Worm (Caenorhabditis elegans) whole organism, mixed stage, embryonic: ENCODE results near the gene ndx-9.
"Not testable (repeated sequence)": the region's sequence is repeated elsewhere in the genome, so short reads cannot be mapped to it uniquely, and the experiment has no call there.

Experiments used
- M03D4.4 ChIP-seq: sonication (generic microtip); optimal IDR thresholded peaks from 2 replicates; lab custom pipeline; 2017; ENCODE audit warnings: mild to moderate bottlenecking, missing genetic modification characterization, missing compliant biosample characterization
- bed-3 ChIP-seq: fragments of 200-800 bp; sonication (Bioruptor generic); optimal IDR thresholded peaks from 3 replicates; lab custom pipeline; 2018; ENCODE audit warnings: mild to moderate bottlenecking, missing genetic modification characterization, moderate library complexity, missing compliant biosample characterization
- blmp-1 ChIP-seq: fragments of 150-350 bp; optimal IDR thresholded peaks from 2 replicates; lab custom pipeline; 2014; ENCODE audit warnings: missing biosample characterization, missing genetic modification characterization
- ceh-39 ChIP-seq: fragments of 150-350 bp; optimal IDR thresholded peaks from 2 replicates; lab custom pipeline; 2014; ENCODE audit warnings: missing biosample characterization, missing genetic modification characterization
- ceh-43 ChIP-seq: fragments of 200-800 bp; sonication (Bioruptor generic); optimal IDR thresholded peaks from 2 replicates; lab custom pipeline; 2018; ENCODE audit warnings: mild to moderate bottlenecking, missing genetic modification characterization, moderate library complexity, missing compliant biosample characterization
- ceh-83 ChIP-seq: fragments of 200-800 bp; sonication (Bioruptor generic); optimal IDR thresholded peaks from 2 replicates; lab custom pipeline; 2018; ENCODE audit warnings: mild to moderate bottlenecking, missing genetic modification characterization, missing compliant biosample characterization
- ces-1 ChIP-seq: fragments of 150-350 bp; optimal IDR thresholded peaks from 2 replicates; lab custom pipeline; 2014; ENCODE audit warnings: missing biosample characterization, missing genetic modification reagents, missing genetic modification characterization
- cnd-1 ChIP-seq: fragments of 200-800 bp; sonication (Bioruptor generic); optimal IDR thresholded peaks from 2 replicates; lab custom pipeline; 2018; ENCODE audit warnings: mild to moderate bottlenecking, missing genetic modification characterization, missing compliant biosample characterization
- elt-1 ChIP-seq: sonication (generic microtip); optimal IDR thresholded peaks from 2 replicates; lab custom pipeline; 2017; ENCODE audit warnings: missing genetic modification characterization, mild to moderate bottlenecking, missing compliant biosample characterization, antibody characterized with exemption, moderate library complexity, borderline replicate concordance; ENCODE audit not compliant: insufficient read depth
- elt-3 ChIP-seq: fragments of 150-350 bp; optimal IDR thresholded peaks from 2 replicates; lab custom pipeline; 2014; ENCODE audit warnings: missing biosample characterization, missing genetic modification characterization
- flh-1 ChIP-seq: fragments of 200-800 bp; sonication (Bioruptor generic); optimal IDR thresholded peaks from 2 replicates; lab custom pipeline; 2018; ENCODE audit warnings: mild to moderate bottlenecking, missing genetic modification characterization, moderate library complexity, missing compliant biosample characterization
- ham-2 ChIP-seq: fragments of 200-800 bp; sonication (Bioruptor generic); optimal IDR thresholded peaks from 2 replicates; lab custom pipeline; 2018; ENCODE audit warnings: mild to moderate bottlenecking, missing genetic modification characterization, missing compliant biosample characterization
- hlh-1 ChIP-seq: fragments of 150-350 bp; optimal IDR thresholded peaks from 2 replicates; lab custom pipeline; 2014; ENCODE audit warnings: missing biosample characterization, missing genetic modification reagents, missing genetic modification characterization
- lin-13 ChIP-seq: fragments of 150-350 bp; optimal IDR thresholded peaks from 2 replicates; lab custom pipeline; 2014; ENCODE audit warnings: missing biosample characterization, missing genetic modification characterization
- lin-32 ChIP-seq: fragments of 200-800 bp; sonication (Bioruptor generic); optimal IDR thresholded peaks from 2 replicates; lab custom pipeline; 2018; ENCODE audit warnings: mild to moderate bottlenecking, missing genetic modification characterization, missing compliant biosample characterization
- lsy-2 ChIP-seq: fragments of 150-350 bp; optimal IDR thresholded peaks from 2 replicates; lab custom pipeline; 2014; ENCODE audit warnings: missing biosample characterization, missing genetic modification characterization
- mab-5 ChIP-seq: fragments of 150-350 bp; optimal IDR thresholded peaks from 2 replicates; lab custom pipeline; 2014; ENCODE audit warnings: missing biosample characterization, missing genetic modification characterization
- mep-1 ChIP-seq: fragments of 150-350 bp; optimal IDR thresholded peaks from 2 replicates; lab custom pipeline; 2017; ENCODE audit warnings: missing biosample characterization, missing genetic modification reagents, missing genetic modification characterization, inconsistent platforms
- mls-2 ChIP-seq: sonication (generic microtip); optimal IDR thresholded peaks from 2 replicates; lab custom pipeline; 2016; ENCODE audit warnings: mild to moderate bottlenecking, missing genetic modification characterization, moderate library complexity, missing compliant biosample characterization
- nhr-12 ChIP-seq: fragments of 150-350 bp; optimal IDR thresholded peaks from 2 replicates; lab custom pipeline; 2014; ENCODE audit warnings: missing biosample characterization, missing genetic modification characterization
- nhr-2 ChIP-seq: fragments of 150-350 bp; optimal IDR thresholded peaks from 2 replicates; lab custom pipeline; 2014; ENCODE audit warnings: missing biosample characterization, missing genetic modification characterization
- nhr-237 ChIP-seq: fragments of 150-350 bp; optimal IDR thresholded peaks from 2 replicates; lab custom pipeline; 2014; ENCODE audit warnings: missing biosample characterization, missing genetic modification characterization
- nhr-28 ChIP-seq: fragments of 150-350 bp; optimal IDR thresholded peaks from 2 replicates; lab custom pipeline; 2014; ENCODE audit warnings: missing biosample characterization, missing genetic modification characterization
- nhr-76 ChIP-seq: sonication (generic microtip); optimal IDR thresholded peaks from 2 replicates; lab custom pipeline; 2017; ENCODE audit warnings: missing biosample characterization, missing genetic modification characterization
- sem-2 ChIP-seq: fragments of 200-800 bp; sonication (Bioruptor generic); optimal IDR thresholded peaks from 2 replicates; lab custom pipeline; 2018; ENCODE audit warnings: mild to moderate bottlenecking, missing genetic modification characterization, missing compliant biosample characterization
- snpc-4 ChIP-seq: fragments of 150-350 bp; optimal IDR thresholded peaks from 2 replicates; lab custom pipeline; 2014; ENCODE audit warnings: missing biosample characterization, missing genetic modification characterization
- sptf-1 ChIP-seq: sonication (generic microtip); optimal IDR thresholded peaks from 2 replicates; lab custom pipeline; 2017; ENCODE audit warnings: mild to moderate bottlenecking, missing genetic modification characterization, moderate library complexity, missing compliant biosample characterization
- unc-120 ChIP-seq: sonication (generic microtip); optimal IDR thresholded peaks from 2 replicates; lab custom pipeline; 2017; ENCODE audit warnings: missing genetic modification characterization, missing compliant biosample characterization; ENCODE audit not compliant: poor library complexity, severe bottlenecking
- unc-62 ChIP-seq: fragments of 150-350 bp; optimal IDR thresholded peaks from 2 replicates; lab custom pipeline; 2014; ENCODE audit warnings: missing biosample characterization, missing genetic modification reagents, missing genetic modification characterization
- zip-8 ChIP-seq: fragments of 150-350 bp; optimal IDR thresholded peaks from 2 replicates; lab custom pipeline; 2014; ENCODE audit warnings: missing biosample characterization, missing genetic modification characterization
- ztf-11 ChIP-seq: fragments of 150-350 bp; optimal IDR thresholded peaks from 2 replicates; lab custom pipeline; 2014; ENCODE audit warnings: missing biosample characterization, missing genetic modification characterization

The ndx-9 gene

ce11 chrIV:10990699-10991098, 21.1 kb downstream of the ndx-9 start, which contains the start of gene F13H10.5:
F13H10.5 (plus strand) TSS chrIV:10990999.
- no peak for TF ChIP-seq ceh-43
- no peak for TF ChIP-seq mep-1 (tag; lab: Kevin White, UChicago)
- TF ChIP-seq zip-8 (tag; lab: Kevin White, UChicago), result no peak
- TF ChIP-seq M03D4.4 (tag; lab: Kevin White, UChicago), result no peak
- TF ChIP-seq ces-1 (GFP tag; lab: Kevin White, UChicago), result no peak
- no peak for TF ChIP-seq ceh-39 (tag; lab: Kevin White, UChicago)
- TF ChIP-seq nhr-12, result no peak
- no peak for TF ChIP-seq sptf-1 (tag; lab: Kevin White, UChicago)
- TF ChIP-seq sem-2 (GFP tag; lab: Kevin White, UChicago), result no peak
- TF ChIP-seq nhr-237 (tag; lab: Kevin White, UChicago), result no peak
- TF ChIP-seq snpc-4 (tag; lab: Kevin White, UChicago), result no peak
- TF ChIP-seq nhr-2 (tag; lab: Kevin White, UChicago), result no peak
- no peak for TF ChIP-seq flh-1 (GFP tag; lab: Kevin White, UChicago)
- TF ChIP-seq ztf-11, result no peak

DNA sequence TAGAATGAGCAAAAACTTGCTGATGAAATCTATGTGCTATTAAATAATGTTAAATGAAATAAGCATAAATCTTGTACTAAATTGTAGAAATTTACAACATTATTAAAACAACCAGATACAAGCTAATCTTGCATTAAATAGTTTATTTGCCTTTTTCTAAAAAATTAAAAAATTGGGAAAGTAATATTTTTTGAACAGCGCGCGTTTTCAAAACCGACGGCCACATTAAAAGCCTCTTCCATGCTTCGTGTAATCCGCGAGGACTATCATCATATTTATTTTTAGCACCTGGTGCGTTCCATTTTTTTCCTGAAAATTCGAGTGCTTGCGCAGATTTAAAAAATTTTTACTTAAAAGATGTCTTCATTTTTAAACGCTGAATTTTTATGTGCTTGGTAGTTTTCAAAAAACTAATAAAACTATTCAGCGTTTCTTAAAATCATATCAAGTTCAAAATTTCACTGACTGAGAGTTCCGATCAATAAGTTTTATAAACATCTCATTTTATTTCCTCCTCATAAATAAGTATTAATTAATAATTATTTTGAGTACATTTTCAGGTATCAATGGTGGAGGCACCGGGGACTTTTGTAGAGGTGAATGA, 24.4 kb downstream of the ndx-9 start, which contains the start of gene Y43E12A.3:
TSS of gene Y43E12A.3 (plus strand) at position 554 of the 604 bp plus-strand sequence.
- not testable (repeated sequence) for TF ChIP-seq sptf-1 (tag; lab: Kevin White, UChicago); sem-2 (GFP tag; lab: Kevin White, UChicago); M03D4.4 (tag; lab: Kevin White, UChicago)

ce11 chrIV:10985568-10986035, 26.2 kb downstream of the ndx-9 start, which contains the start of gene cyb-2.1:
cyb-2.1 (plus strand) TSS chrIV:10985985.
- TF ChIP-seq M03D4.4 (tag; lab: Kevin White, UChicago) (no peak), ham-2 (no peak), sptf-1 (tag; lab: Kevin White, UChicago) (no peak), lsy-2 (tag; lab: Kevin White, UChicago) (no peak), nhr-12 (no peak), elt-1 (tag; lab: Kevin White, UChicago) (no peak), ces-1 (GFP tag; lab: Kevin White, UChicago) (no peak), ceh-83 (GFP tag; lab: Kevin White, UChicago) (no peak), bed-3 (no peak), lin-32 (GFP tag; lab: Kevin White, UChicago) (no peak), cnd-1 (tag; lab: Kevin White, UChicago) (no peak), unc-62 (GFP tag; lab: Kevin White, UChicago) (no peak), blmp-1 (tag; lab: Kevin White, UChicago) (no peak), mab-5 (tag; lab: Kevin White, UChicago) (no peak), ztf-11 (no peak), nhr-28 (tag; lab: Kevin White, UChicago) (no peak), unc-120 (no peak), nhr-76 (tag; lab: Kevin White, UChicago) (no peak), mls-2 (tag; lab: Kevin White, UChicago) (no peak)
- TF ChIP-seq, all 35 proteins: peak for 0

DNA sequence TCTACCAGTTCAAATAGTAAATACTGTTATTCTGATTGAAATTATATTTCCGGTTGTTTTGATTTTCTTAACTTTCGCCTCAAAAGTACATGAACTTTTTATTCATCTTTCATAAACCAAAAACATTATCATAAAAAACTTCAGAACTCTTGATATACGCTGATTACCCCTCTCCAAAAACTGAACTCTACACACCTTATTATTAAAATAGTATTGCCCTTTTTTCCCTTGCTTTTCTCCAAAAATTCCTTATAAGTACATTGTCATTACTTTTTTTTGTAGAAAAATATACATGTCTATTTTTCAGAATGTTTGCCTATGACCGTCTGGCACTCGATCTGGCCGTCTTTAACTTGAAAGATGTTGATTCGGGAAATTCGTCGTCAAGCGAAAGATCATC, 30.1 kb downstream of the ndx-9 start, which contains the start of gene Y43E12A.2:
TSS of gene Y43E12A.2 (plus strand) at position 301 of the 400 bp plus-strand sequence.
- TF ChIP-seq elt-3 (tag; lab: Kevin White, UChicago), result no peak
- no peak for TF ChIP-seq ham-2
- no peak for TF ChIP-seq nhr-237 (tag; lab: Kevin White, UChicago)
- TF ChIP-seq mab-5 (tag; lab: Kevin White, UChicago), result no peak
- no peak for TF ChIP-seq cnd-1 (tag; lab: Kevin White, UChicago)
- TF ChIP-seq nhr-28 (tag; lab: Kevin White, UChicago), result no peak
- no peak for TF ChIP-seq nhr-12
- no peak for TF ChIP-seq unc-62 (GFP tag; lab: Kevin White, UChicago)
- TF ChIP-seq ces-1 (GFP tag; lab: Kevin White, UChicago), result no peak
- no peak for TF ChIP-seq lin-13 (tag; lab: Kevin White, UChicago)
- TF ChIP-seq hlh-1, result no peak
- no peak for TF ChIP-seq ztf-11
- TF ChIP-seq unc-120, result no peak
- no peak for TF ChIP-seq lin-32 (GFP tag; lab: Kevin White, UChicago)
